Fruit fly (Drosophila melanogaster) whole organism, pupa: Measurements from ENCODE around the gene eIF4E6.

Experiments used
- CG10348 ChIP-seq: fragments of 200-800 bp; sonication (Bioruptor generic); IDR thresholded peaks from 2 replicates; pipeline ENCODE4 v1.3.6; 2022; ENCODE audit warnings: missing biosample characterization, missing genetic modification characterization
- CG12605 ChIP-seq: fragments of 200-800 bp; sonication (Bioruptor generic); IDR thresholded peaks from 2 replicates; pipeline ENCODE4 v1.3.6; 2022; ENCODE audit warnings: missing biosample characterization, missing genetic modification characterization
- CG13204 ChIP-seq: fragments of 200-800 bp; sonication (Bioruptor generic); optimal IDR thresholded peaks from 2 replicates; lab custom pipeline; 2018; ENCODE audit warnings: missing biosample characterization, mild to moderate bottlenecking, missing genetic modification characterization, moderate library complexity
- CG14655 ChIP-seq: fragments of 200-800 bp; sonication (Bioruptor generic); optimal IDR thresholded peaks from 3 replicates; lab custom pipeline; 2017; ENCODE audit warnings: mild to moderate bottlenecking, missing biosample characterization, missing genetic modification reagents, missing genetic modification characterization
- CG15710 ChIP-seq: fragments of 200-800 bp; sonication (Bioruptor generic); optimal IDR thresholded peaks from 2 replicates; lab custom pipeline; 2018; ENCODE audit warnings: missing biosample characterization, mild to moderate bottlenecking, missing genetic modification characterization, moderate library complexity
- CG17806 ChIP-seq: fragments of 200-800 bp; sonication (Bioruptor generic); optimal IDR thresholded peaks from 2 replicates; lab custom pipeline; 2018; ENCODE audit warnings: missing biosample characterization, mild to moderate bottlenecking, missing genetic modification characterization, moderate library complexity
- CG32121 ChIP-seq: fragments of 200-800 bp; sonication (Bioruptor generic); IDR thresholded peaks from 2 replicates; pipeline ENCODE4 v1.3.6; 2022; ENCODE audit warnings: missing biosample characterization, missing genetic modification characterization
- CG34367 ChIP-seq: fragments of 200-800 bp; sonication (Bioruptor generic); optimal IDR thresholded peaks from 2 replicates; lab custom pipeline; 2018; ENCODE audit warnings: missing biosample characterization, mild to moderate bottlenecking, missing genetic modification characterization
- CG4496 ChIP-seq: fragments of 200-800 bp; sonication (Bioruptor generic); IDR thresholded peaks from 3 replicates; pipeline ENCODE4 v1.3.6; 2022; ENCODE audit warnings: missing biosample characterization, missing genetic modification characterization
- CG8159 ChIP-seq: fragments of 200-800 bp; sonication (Bioruptor generic); optimal IDR thresholded peaks from 3 replicates; lab custom pipeline; 2018; ENCODE audit warnings: missing biosample characterization, mild to moderate bottlenecking, missing genetic modification characterization, moderate library complexity
- CG8301 ChIP-seq: fragments of 200-800 bp; sonication (Bioruptor generic); optimal IDR thresholded peaks from 2 replicates; lab custom pipeline; 2018; ENCODE audit warnings: missing biosample characterization, mild to moderate bottlenecking, missing genetic modification characterization
- CG9948 ChIP-seq: fragments of 200-800 bp; sonication (Bioruptor generic); optimal IDR thresholded peaks from 2 replicates; lab custom pipeline; 2018; ENCODE audit warnings: missing biosample characterization, mild to moderate bottlenecking, missing genetic modification characterization, moderate library complexity
- D1 ChIP-seq: fragments of 200-800 bp; sonication (Bioruptor generic); optimal IDR thresholded peaks from 2 replicates; lab custom pipeline; 2018; ENCODE audit warnings: missing biosample characterization, mild to moderate bottlenecking, missing genetic modification characterization, moderate library complexity
- EcR ChIP-seq: fragments of 200-800 bp; sonication (Bioruptor generic); optimal IDR thresholded peaks from 3 replicates; lab custom pipeline; 2019; ENCODE audit warnings: missing biosample characterization, missing genetic modification characterization, mild to moderate bottlenecking, moderate library complexity, missing genetic modification reagents
- Ets98B ChIP-seq: fragments of 200-800 bp; sonication (Bioruptor generic); IDR thresholded peaks from 2 replicates; pipeline ENCODE4 v1.3.6; 2022; ENCODE audit warnings: missing biosample characterization, missing genetic modification characterization
- Pif1A ChIP-seq: fragments of 200-800 bp; sonication (Bioruptor generic); optimal IDR thresholded peaks from 3 replicates; lab custom pipeline; 2016; ENCODE audit warnings: missing biosample characterization, missing genetic modification characterization
- Pif1B ChIP-seq: fragments of 200-800 bp; sonication (Bioruptor generic); optimal IDR thresholded peaks from 3 replicates; lab custom pipeline; 2016; ENCODE audit warnings: missing biosample characterization, missing genetic modification characterization
- Snoo ChIP-seq: fragments of 200-800 bp; sonication (Bioruptor generic); optimal IDR thresholded peaks from 3 replicates; lab custom pipeline; 2017; ENCODE audit warnings: missing biosample characterization, mild to moderate bottlenecking, missing genetic modification characterization, inconsistent platforms
- fd96Ca ChIP-seq: fragments of 200-800 bp; sonication (Bioruptor generic); IDR thresholded peaks from 3 replicates; pipeline ENCODE4 v1.3.6; 2022; ENCODE audit warnings: missing biosample characterization, missing genetic modification characterization
- gl ChIP-seq: fragments of 200-800 bp; sonication (Bioruptor generic); optimal IDR thresholded peaks from 2 replicates; lab custom pipeline; 2018; ENCODE audit warnings: missing biosample characterization, mild to moderate bottlenecking, missing genetic modification characterization
- rn ChIP-seq: fragments of 200-800 bp; sonication (Bioruptor generic); IDR thresholded peaks from 2 replicates; pipeline ENCODE4 v1.3.6; 2022; ENCODE audit warnings: missing biosample characterization, missing genetic modification characterization

Gene eIF4E6

dm6 chr3R:29071141-29071540 is 44.2 kb upstream of the eIF4E6 start:
- no peak for TF ChIP-seq CG4496 (GFP tag; lab: Robert Waterston, UW)
- no peak for TF ChIP-seq CG34367 (tag; lab: Kevin White, UChicago)
- no peak for TF ChIP-seq CG32121 (GFP tag; lab: Robert Waterston, UW)
- no peak for TF ChIP-seq CG13204 (GFP tag; lab: Kevin White, UChicago)
- TF ChIP-seq Snoo = no peak
- no peak for TF ChIP-seq fd96Ca (GFP tag; lab: Robert Waterston, UW)
- no peak for TF ChIP-seq Pif1A (GFP tag; lab: Kevin White, UChicago)
- TF ChIP-seq D1 (tag; lab: Kevin White, UChicago) = no peak

DNA sequence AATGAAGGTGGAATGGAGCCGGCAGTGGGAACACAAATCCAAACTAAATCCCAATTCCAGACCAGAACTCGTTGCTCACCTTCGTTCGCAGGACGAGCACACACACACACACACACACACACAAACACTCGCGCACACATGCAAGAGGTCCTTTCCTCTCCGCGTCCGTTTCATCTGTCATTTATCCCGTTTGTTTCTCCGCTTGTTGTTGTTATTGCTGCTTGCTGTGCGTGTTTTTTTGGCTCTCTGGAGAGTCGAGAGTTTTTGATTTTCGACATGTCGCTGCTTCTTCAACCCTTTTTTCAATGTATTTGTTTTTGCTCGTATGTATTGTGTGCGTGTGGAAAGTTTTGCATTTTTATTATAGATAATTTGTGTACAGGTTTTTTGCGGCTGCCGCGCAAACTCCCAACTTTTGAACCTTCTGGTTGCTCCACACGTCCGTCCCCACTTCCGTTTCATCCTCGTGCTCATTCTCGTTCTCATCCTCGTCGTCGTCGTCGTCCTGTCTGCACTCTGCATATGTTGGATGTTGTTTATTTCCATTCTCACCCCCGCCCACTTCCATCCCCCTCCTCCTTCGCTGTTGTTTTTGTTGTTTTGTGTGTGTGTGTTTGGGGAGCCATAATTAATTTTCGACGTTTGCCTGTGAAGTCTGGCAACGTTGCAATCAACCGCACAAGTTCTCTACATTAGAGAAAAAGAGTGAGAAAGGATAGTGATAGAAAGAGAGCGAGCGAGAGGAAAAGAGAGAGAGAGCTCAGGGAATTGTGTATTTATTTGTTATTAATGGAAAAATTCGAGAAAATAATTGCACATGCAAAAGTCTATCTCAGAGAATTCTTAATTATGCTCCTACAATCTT is 42.5 kb upstream of the eIF4E6 start:
- TF ChIP-seq CG15710 (tag; lab: Kevin White, UChicago) = no peak
- TF ChIP-seq CG8301 (tag; lab: Kevin White, UChicago) = no peak
- TF ChIP-seq fd96Ca (GFP tag; lab: Robert Waterston, UW) = no peak
- no peak for TF ChIP-seq D1 (tag; lab: Kevin White, UChicago)
- TF ChIP-seq CG12605 = no peak
- no peak for TF ChIP-seq CG8159

dm6 chr3R:29068430-29069207 is 41.6 kb upstream of the eIF4E6 start:
- TF ChIP-seq CG34367 (tag; lab: Kevin White, UChicago) = no peak
- peak; percentile 60; the same call in 2 of the 3 replicates for TF ChIP-seq CG4496 (GFP tag; lab: Robert Waterston, UW)
- TF ChIP-seq fd96Ca (GFP tag; lab: Robert Waterston, UW) = no peak
- TF ChIP-seq CG10348 = no peak
- TF ChIP-seq CG8159 = no peak
- no peak for TF ChIP-seq D1 (tag; lab: Kevin White, UChicago)
- TF ChIP-seq CG9948 (tag; lab: Kevin White, UChicago) = no peak
- TF ChIP-seq gl (tag; lab: Kevin White, UChicago) = no peak
- peak; percentile 19 for TF ChIP-seq CG15710 (tag; lab: Kevin White, UChicago)
- no peak for TF ChIP-seq EcR
- TF ChIP-seq CG17806 (tag; lab: Kevin White, UChicago) = no peak
- no peak for TF ChIP-seq Pif1A (GFP tag; lab: Kevin White, UChicago)
- TF ChIP-seq Snoo = no peak
- TF ChIP-seq CG13204 (GFP tag; lab: Kevin White, UChicago) = no peak
- TF ChIP-seq CG32121 (GFP tag; lab: Robert Waterston, UW) = peak; percentile 54; the same call in 1 of the 2 replicates
- 0 out of 2 replicates have a peak, but pooled peaks have one; percentile 19 for TF ChIP-seq CG12605
- no peak for TF ChIP-seq rn (GFP tag; lab: Robert Waterston, UW)
- TF ChIP-seq CG8301 (tag; lab: Kevin White, UChicago) = peak; percentile 13
- peak; percentile 9 for TF ChIP-seq CG14655
- peak; percentile 39; the same call in 1 of the 2 replicates for TF ChIP-seq Ets98B (GFP tag; lab: Robert Waterston, UW)
- no peak for TF ChIP-seq Pif1B (GFP tag; lab: Kevin White, UChicago)

- TF ChIP-seq CG8159 = no peak
- no peak for TF ChIP-seq CG14655
- no peak for TF ChIP-seq CG12605
- TF ChIP-seq CG15710 (tag; lab: Kevin White, UChicago) = no peak
- no peak for TF ChIP-seq CG8301 (tag; lab: Kevin White, UChicago)
- no peak for TF ChIP-seq gl (tag; lab: Kevin White, UChicago)
- TF ChIP-seq rn (GFP tag; lab: Robert Waterston, UW) = no peak
- TF ChIP-seq D1 (tag; lab: Kevin White, UChicago) = no peak
- TF ChIP-seq, all 21 proteins: peak for 0
Observed at dm6 chr3R:29067091-29067490, 40.1 kb upstream of the eIF4E6 start.

DNA sequence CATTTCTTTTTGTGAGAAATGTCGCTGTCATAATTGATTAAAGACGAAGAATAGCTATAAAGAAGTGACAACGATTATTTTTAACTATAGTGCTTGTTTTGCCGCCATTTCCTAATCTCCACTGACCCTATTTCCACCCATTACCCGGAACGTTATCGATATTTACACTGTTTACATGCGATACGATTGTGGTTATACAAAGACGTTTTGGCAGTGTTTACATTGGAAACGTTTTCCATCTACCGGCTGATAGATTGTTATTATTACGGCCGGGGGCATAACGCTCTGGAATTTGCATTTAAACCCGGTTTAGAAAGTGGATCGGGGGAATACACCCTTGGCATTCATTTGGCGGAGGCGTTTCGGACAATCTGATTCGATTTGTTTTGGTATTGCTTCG is 39.3 kb upstream of the eIF4E6 start:
- TF ChIP-seq Pif1B (GFP tag; lab: Kevin White, UChicago) = no peak
- no peak for TF ChIP-seq CG13204 (GFP tag; lab: Kevin White, UChicago)
- TF ChIP-seq gl (tag; lab: Kevin White, UChicago) = no peak
- no peak for TF ChIP-seq Snoo
- no peak for TF ChIP-seq D1 (tag; lab: Kevin White, UChicago)
- TF ChIP-seq CG9948 (tag; lab: Kevin White, UChicago) = no peak
- no peak for TF ChIP-seq rn (GFP tag; lab: Robert Waterston, UW)
- no peak for TF ChIP-seq CG34367 (tag; lab: Kevin White, UChicago)
- no peak for TF ChIP-seq EcR
- TF ChIP-seq Ets98B (GFP tag; lab: Robert Waterston, UW) = no peak
- TF ChIP-seq CG4496 (GFP tag; lab: Robert Waterston, UW) = no peak
- no peak for TF ChIP-seq CG10348
- TF ChIP-seq CG32121 (GFP tag; lab: Robert Waterston, UW) = no peak

DNA sequence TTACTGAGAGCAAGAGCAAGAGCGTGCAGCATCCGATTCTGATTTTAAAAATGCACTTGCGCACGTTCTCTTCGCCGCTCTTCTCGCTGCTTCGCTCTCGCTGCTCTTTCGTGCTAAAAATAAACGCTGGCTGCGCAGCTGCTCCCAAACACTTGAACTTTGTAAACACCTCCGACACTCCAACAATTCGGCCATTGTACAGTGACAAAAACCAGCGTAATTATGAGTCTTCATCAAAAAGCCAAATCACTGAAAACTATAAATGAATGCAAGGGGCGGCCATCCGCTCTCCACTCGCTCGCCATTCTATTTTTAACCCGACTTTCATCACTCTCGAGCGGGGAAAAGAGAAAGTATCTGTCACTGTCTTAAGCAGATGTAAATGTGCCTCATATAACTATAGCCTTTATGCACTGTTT is 37.7 kb upstream of the eIF4E6 start:
- TF ChIP-seq Snoo (peak; percentile 27), CG15710 (tag; lab: Kevin White, UChicago) (peak; percentile 29), D1 (tag; lab: Kevin White, UChicago) (no peak), Ets98B (GFP tag; lab: Robert Waterston, UW) (no peak), CG14655 (peak; percentile 61), CG9948 (tag; lab: Kevin White, UChicago) (peak; percentile 18), CG8301 (tag; lab: Kevin White, UChicago) (peak; percentile 37), CG17806 (tag; lab: Kevin White, UChicago) (peak; percentile 40), CG34367 (tag; lab: Kevin White, UChicago) (no peak), Pif1B (GFP tag; lab: Kevin White, UChicago) (peak; percentile 29), CG10348 (no peak), CG13204 (GFP tag; lab: Kevin White, UChicago) (peak; percentile 5), EcR (peak; percentile 79), CG4496 (GFP tag; lab: Robert Waterston, UW) (no peak), rn (GFP tag; lab: Robert Waterston, UW) (no peak), CG32121 (GFP tag; lab: Robert Waterston, UW) (no peak), Pif1A (GFP tag; lab: Kevin White, UChicago) (peak; percentile 52), CG8159 (peak; percentile 30), CG12605 (no peak)
